Fruit fly (Drosophila melanogaster) S2 (cell line): Measurements from ENCODE around the gene CG6923.
A peak's percentile ranks its signal among the peaks of the same experiment; 100 is the strongest.

ENCODE experiments used
- CG8478 ChIP-seq: fragments of >200 bp; optimal IDR thresholded peaks from 2 replicates; lab custom pipeline; 2018
- CTCF ChIP-seq, 2 experiments: fragments of >200 bp; optimal IDR thresholded peaks; 2 replicates each; lab custom pipeline; 2018

DNA sequence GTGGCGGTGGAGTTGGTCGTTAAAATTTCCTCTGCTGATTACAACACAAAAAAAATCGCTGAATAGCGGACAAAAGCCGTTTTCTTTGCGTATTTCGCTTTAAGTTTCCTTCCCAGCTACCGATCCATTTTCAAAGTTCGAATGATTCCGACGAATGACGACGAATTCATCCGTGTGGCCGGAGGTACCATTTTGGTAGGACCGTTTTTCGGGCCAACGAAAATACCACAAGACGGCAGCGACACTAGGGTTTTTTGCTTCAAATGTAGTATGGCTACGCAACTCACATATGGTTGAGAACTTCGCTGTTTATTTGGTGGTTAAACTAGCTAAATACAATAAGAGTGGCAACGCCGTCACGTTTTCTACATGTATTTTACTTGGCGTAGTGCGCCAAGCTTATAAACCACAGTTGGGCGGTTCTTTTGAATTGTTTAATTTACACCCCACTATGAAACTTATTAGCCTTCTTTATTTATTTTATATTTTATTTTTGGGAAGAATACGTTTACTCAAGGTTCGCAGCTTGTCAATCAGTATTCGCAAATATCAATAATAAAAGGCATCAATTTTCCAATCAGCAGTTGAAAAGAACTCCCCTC is 14.6 kb upstream of the CG6923 start, which contains the start of gene Lk6:
- no peak for TF ChIP-seq CG8478 (lab: Kevin White, UChicago)
- TF ChIP-seq CTCF (optimal IDR thresholded peaks at IDR 0.05; lab: Kevin White, UChicago) = peak; percentile 85 to 90
